Worm (Caenorhabditis elegans) whole organism, late embryonic: Measurements from ENCODE around the gene arf-1.

ENCODE experiments used
- F13H6.1 ChIP-seq: sonication (generic microtip); optimal IDR thresholded peaks from 2 replicates; lab custom pipeline; 2016; ENCODE audit warnings: missing genetic modification characterization, missing compliant biosample characterization
- ama-1 ChIP-seq: fragments of 150-350 bp; optimal IDR thresholded peaks from 2 replicates; lab custom pipeline; 2014
- che-1 ChIP-seq: sonication (generic microtip); optimal IDR thresholded peaks from 2 replicates; lab custom pipeline; 2016; ENCODE audit warnings: mild to moderate bottlenecking, missing genetic modification characterization, missing compliant biosample characterization
- fkh-10 ChIP-seq: fragments of 150-350 bp; optimal IDR thresholded peaks from 2 replicates; lab custom pipeline; 2014; ENCODE audit warnings: missing biosample characterization, missing genetic modification reagents, missing genetic modification characterization
- npax-4 ChIP-seq: sonication (generic microtip); optimal IDR thresholded peaks from 2 replicates; lab custom pipeline; 2016; ENCODE audit warnings: missing genetic modification characterization, missing compliant biosample characterization
- pha-4 ChIP-seq: fragments of 150-350 bp; optimal IDR thresholded peaks from 2 replicates; lab custom pipeline; 2018; ENCODE audit warnings: missing biosample characterization, missing genetic modification reagents, missing genetic modification characterization
- pqm-1 ChIP-seq: sonication (generic microtip); optimal IDR thresholded peaks from 2 replicates; lab custom pipeline; 2016; ENCODE audit warnings: missing genetic modification characterization, missing compliant biosample characterization

ce11 chrIII:5719105-5719831 is 4.6 kb downstream of the arf-1 start:
- TF ChIP-seq che-1 (tag; lab: Kevin White, UChicago) (no peak), F13H6.1 (no peak), fkh-10 (GFP tag; lab: Kevin White, UChicago) (no peak), pqm-1 (tag; lab: Kevin White, UChicago) (no peak), pha-4 (tag; lab: Kevin White, UChicago) (no peak), npax-4 (no peak), ama-1 (no peak)
